Worm (Caenorhabditis elegans) whole organism, L3 larva: ENCODE measurements around the gene fbxb-106.

Source experiments
- aly-2 ChIP-seq: fragments of 150-350 bp; optimal IDR thresholded peaks from 2 replicates; lab custom pipeline; 2014; ENCODE audit warnings: missing biosample characterization, missing genetic modification characterization
- tbx-2 ChIP-seq: sonication (generic microtip); optimal IDR thresholded peaks from 2 replicates; lab custom pipeline; 2016; ENCODE audit warnings: mild to moderate bottlenecking, missing genetic modification characterization, missing compliant biosample characterization
- ztf-11 ChIP-seq: fragments of 150-350 bp; optimal IDR thresholded peaks from 2 replicates; lab custom pipeline; 2014; ENCODE audit warnings: missing biosample characterization, missing genetic modification characterization

ce11 chrII:2741405-2741804 is 20.8 kb upstream of the fbxb-106 start:
- TF ChIP-seq ztf-11 (tag; lab: Kevin White, UChicago) (no peak), aly-2 (tag; lab: Kevin White, UChicago) (no peak), tbx-2 (tag; lab: Kevin White, UChicago) (no peak)
